Worm (Caenorhabditis elegans): ENCODE measurements around the gene F49E8.7.
A peak's percentile ranks its signal among the peaks of the same experiment; 100 is the strongest.

Gene F49E8.7

ce11 chrIV:7507841-7508509 is 48.2 kb downstream of the F49E8.7 start, which contains the start of the genes vdac-1 and R05G6.5 (continued):
- TF ChIP-seq cebp-1 (GFP tag; IDR thresholded peaks at IDR 0.05) = no peak
- peak; percentile 73 for TF ChIP-seq cebp-1 (tag; optimal IDR thresholded peaks at IDR 0.05)
- TF ChIP-seq nfya-2 (GFP tag; IDR thresholded peaks at IDR 0.05) = no peak
- TF ChIP-seq mel-28 (tag; optimal IDR thresholded peaks at IDR 0.05; ENCODE audit: borderline replicate concordance) = no peak
- TF ChIP-seq tbx-9 (tag; optimal IDR thresholded peaks at IDR 0.05; ENCODE audit: borderline replicate concordance) = no peak
- TF ChIP-seq cebp-2 (GFP tag; IDR thresholded peaks at IDR 0.05) = no peak
- peak; percentile 42 for TF ChIP-seq ztf-18 (tag; optimal IDR thresholded peaks at IDR 0.05)
- TF ChIP-seq nhr-179 (tag; optimal IDR thresholded peaks at IDR 0.05) = no peak
- no peak for TF ChIP-seq F49E8.2 (tag; optimal IDR thresholded peaks at IDR 0.05; ENCODE audit: insufficient read depth)
- TF ChIP-seq pbrm-1 (GFP tag; IDR thresholded peaks at IDR 0.05) = 0 out of 2 replicates have a peak, but pooled peaks have one; percentile 55
- 0 out of 2 replicates have a peak, but pooled peaks have one; percentile 54 for TF ChIP-seq hsf-1 (GFP tag; IDR thresholded peaks at IDR 0.05)
- TF ChIP-seq K11D2.4 (GFP tag; IDR thresholded peaks at IDR 0.05) = peak; percentile 54; the same call in 1 of the 2 replicates
- TF ChIP-seq snpc-3.4 (tag; optimal IDR thresholded peaks at IDR 0.05) = no peak
- TF ChIP-seq C06A6.2 (GFP tag; conservative IDR thresholded peaks at IDR 0.05) = no peak
- TF ChIP-seq ama-1 (optimal IDR thresholded peaks at IDR 0.05) = no peak
- TF ChIP-seq ama-1 (GFP tag; optimal IDR thresholded peaks at IDR 0.05) = no peak
- no peak for TF ChIP-seq snpc-1.3 (tag; optimal IDR thresholded peaks at IDR 0.05; ENCODE audit: insufficient read depth)
- no peak for TF ChIP-seq unc-62 (GFP tag; optimal IDR thresholded peaks at IDR 0.05)
- peak; percentile 35 for TF ChIP-seq F52B5.7 (tag; optimal IDR thresholded peaks at IDR 0.05)
- TF ChIP-seq zim-3 (tag; optimal IDR thresholded peaks at IDR 0.05) = no peak
- TF ChIP-seq F23B12.7 (tag; optimal IDR thresholded peaks at IDR 0.05; ENCODE audit: insufficient read depth) = peak; percentile 25
- TF ChIP-seq lir-1 (GFP tag; conservative IDR thresholded peaks at IDR 0.05) = no peak
- no peak for TF ChIP-seq ZK185.1 (tag; optimal IDR thresholded peaks at IDR 0.05; ENCODE audit: poor library complexity, severe bottlenecking)

ce11 chrIV:7507305-7507704 is 48.9 kb downstream of the F49E8.7 start:
- no peak for TF ChIP-seq rcor-1 (GFP tag; IDR thresholded peaks at IDR 0.05)
- TF ChIP-seq Y67H2A.10 (GFP tag; conservative IDR thresholded peaks at IDR 0.05) = 0 out of 2 replicates have a peak, but pooled peaks have one; percentile 51
- peak; percentile 21 for TF ChIP-seq lin-54 (GFP tag; optimal IDR thresholded peaks at IDR 0.05)
- peak; percentile 47; the same call in 1 of the 2 replicates for TF ChIP-seq Y53G8AR.9 (GFP tag; conservative IDR thresholded peaks at IDR 0.05)
- TF ChIP-seq nhr-179 (tag; optimal IDR thresholded peaks at IDR 0.05) = no peak
- no peak for TF ChIP-seq repo-1 (tag; optimal IDR thresholded peaks at IDR 0.05)
- no peak for TF ChIP-seq snpc-1.1 (tag; optimal IDR thresholded peaks at IDR 0.05; ENCODE audit: insufficient read depth)
- no peak for TF ChIP-seq cebp-1 (GFP tag; IDR thresholded peaks at IDR 0.05)
- peak; percentile 57 for TF ChIP-seq cebp-1 (tag; optimal IDR thresholded peaks at IDR 0.05)
- 0 out of 2 replicates have a peak, but pooled peaks have one; percentile 62 for TF ChIP-seq ceh-40 (GFP tag; IDR thresholded peaks at IDR 0.05)
- no peak for TF ChIP-seq lin-35 (GFP tag; optimal IDR thresholded peaks at IDR 0.05)
- no peak for TF ChIP-seq hmg-20 (GFP tag; IDR thresholded peaks at IDR 0.05)
- peak; percentile 0 for TF ChIP-seq sptf-2 (GFP tag; optimal IDR thresholded peaks at IDR 0.05)
- TF ChIP-seq F57A8.1 (GFP tag; optimal IDR thresholded peaks at IDR 0.05) = no peak
- peak; percentile 35 for TF ChIP-seq lin-40 (tag; optimal IDR thresholded peaks at IDR 0.05)
- TF ChIP-seq pbrm-1 (GFP tag; IDR thresholded peaks at IDR 0.05) = peak; percentile 37; the same call in 1 of the 2 replicates
- 0 out of 2 replicates have a peak, but pooled peaks have one; percentile 54 for TF ChIP-seq madf-3 (GFP tag; IDR thresholded peaks at IDR 0.05)
- TF ChIP-seq atf-7 (tag; optimal IDR thresholded peaks at IDR 0.05) = no peak
- TF ChIP-seq ZK185.1 (tag; optimal IDR thresholded peaks at IDR 0.05; ENCODE audit: poor library complexity, severe bottlenecking) = peak; percentile 54
- TF ChIP-seq bed-1 (GFP tag; IDR thresholded peaks at IDR 0.05) = no peak
- TF ChIP-seq F22D6.2 (tag; optimal IDR thresholded peaks at IDR 0.05) = no peak
- no peak for TF ChIP-seq madf-10 (tag; optimal IDR thresholded peaks at IDR 0.05)
- no peak for TF ChIP-seq aptf-3 (GFP tag; IDR thresholded peaks at IDR 0.05)

Measured in whole organism, young adult.